ENCODE assay signal across 1 worm cellular context in genomic region chrX:5063750-5064652, ce11.
TF ChIP-seq lines count a peak whose summit lies in the region.

Gene C24H10.2, plus strand, starts transcription at chrX:5064602.

TF ChIP-seq in whole organism, L4 larva, 104 proteins besides CTCF, POLR2A, EP300 and RAD21 (continued from another document):
- TF ChIP-seq fos-1 (tag; optimal IDR thresholded peaks at IDR 0.05; lab: Kevin White, UChicago) (no peak), hmg-1.1 (GFP tag; IDR thresholded peaks at IDR 0.05; lab: Robert Waterston, UW) (peak; percentile 80), spr-1 (tag; optimal IDR thresholded peaks at IDR 0.05; lab: Kevin White, UChicago) (no peak), set-16 (GFP tag; IDR thresholded peaks at IDR 0.05; lab: Robert Waterston, UW) (peak; percentile 76), mdl-1 (tag; optimal IDR thresholded peaks at IDR 0.05; lab: Kevin White, UChicago) (peak in 1 of 2 experiments; percentile 58), tag-97 (GFP tag; IDR thresholded peaks at IDR 0.05; lab: Robert Waterston, UW) (no peak), nhr-77 (tag; optimal IDR thresholded peaks at IDR 0.05; lab: Kevin White, UChicago) (peak; percentile 8)
